Fruit fly (Drosophila melanogaster) whole organism, embryonic: Measurements from ENCODE around the gene CG13377.
A peak's percentile ranks its signal among the peaks of the same experiment; 100 is the strongest.

Source experiments
- Atf3 ChIP-seq: fragments of 200-800 bp; sonication (Bioruptor generic); optimal IDR thresholded peaks from 3 replicates; lab custom pipeline; 2016; ENCODE audit warnings: missing biosample characterization, missing genetic modification characterization
- Atf6 ChIP-seq: fragments of 200-800 bp; sonication (Bioruptor generic); IDR thresholded peaks from 2 replicates; pipeline ENCODE4 v1.3.6; 2022; ENCODE audit warnings: missing biosample characterization, missing genetic modification characterization
- CG10543 ChIP-seq: fragments of 200-800 bp; sonication (Bioruptor generic); optimal IDR thresholded peaks from 3 replicates; lab custom pipeline; 2017; ENCODE audit warnings: missing biosample characterization, mild to moderate bottlenecking, missing genetic modification characterization, moderate library complexity
- CG10565 ChIP-seq: fragments of 200-800 bp; sonication (Bioruptor generic); optimal IDR thresholded peaks from 3 replicates; lab custom pipeline; 2016; ENCODE audit warnings: missing biosample characterization, mild to moderate bottlenecking, missing genetic modification characterization
- CG10979 ChIP-seq: fragments of 200-800 bp; sonication (Bioruptor generic); optimal IDR thresholded peaks from 2 replicates; lab custom pipeline; 2018; ENCODE audit warnings: missing biosample characterization, mild to moderate bottlenecking, missing genetic modification characterization, moderate library complexity
- CG12659 ChIP-seq: fragments of 200-800 bp; sonication (Bioruptor generic); optimal IDR thresholded peaks from 3 replicates; lab custom pipeline; 2017; ENCODE audit warnings: mild to moderate bottlenecking, missing biosample characterization, missing genetic modification reagents, missing genetic modification characterization
- CG12942 ChIP-seq: fragments of 200-800 bp; sonication (Bioruptor generic); optimal IDR thresholded peaks from 3 replicates; lab custom pipeline; 2016; ENCODE audit warnings: missing biosample characterization, missing genetic modification characterization
- CG13424 ChIP-seq: fragments of 200-800 bp; sonication (Bioruptor generic); optimal IDR thresholded peaks from 2 replicates; lab custom pipeline; 2019; ENCODE audit warnings: missing biosample characterization, mild to moderate bottlenecking, missing genetic modification characterization, moderate library complexity
- CG17385 ChIP-seq: fragments of 200-800 bp; sonication (Bioruptor generic); optimal IDR thresholded peaks from 3 replicates; lab custom pipeline; 2018; ENCODE audit warnings: missing biosample characterization, mild to moderate bottlenecking, missing genetic modification characterization
- CG17829 ChIP-seq: fragments of 200-800 bp; optimal IDR thresholded peaks from 2 replicates; lab custom pipeline; 2019; ENCODE audit warnings: missing biosample characterization, mild to moderate bottlenecking, missing genetic modification characterization, moderate library complexity
- CG2712 ChIP-seq: fragments of 200-800 bp; optimal IDR thresholded peaks from 3 replicates; lab custom pipeline; 2019; ENCODE audit warnings: missing biosample characterization, mild to moderate bottlenecking, missing genetic modification characterization, moderate library complexity
- CG4617 ChIP-seq: fragments of 200-800 bp; sonication (Bioruptor generic); optimal IDR thresholded peaks from 3 replicates; lab custom pipeline; 2016; ENCODE audit warnings: missing biosample characterization, missing genetic modification characterization, borderline replicate concordance
- CG5953 ChIP-seq: fragments of 200-800 bp; sonication (Bioruptor generic); IDR thresholded peaks from 2 replicates; pipeline ENCODE4 v1.3.6; 2022; ENCODE audit warnings: missing biosample characterization, missing genetic modification characterization
- CG7556 ChIP-seq: fragments of 200-800 bp; sonication (Bioruptor generic); optimal IDR thresholded peaks from 2 replicates; lab custom pipeline; 2017; ENCODE audit warnings: missing biosample characterization, mild to moderate bottlenecking, missing genetic modification characterization
- CG8478 ChIP-seq: fragments of >200 bp; optimal IDR thresholded peaks from 2 replicates; lab custom pipeline; 2018
- CG9609 ChIP-seq: fragments of 200-800 bp; sonication (Bioruptor generic); optimal IDR thresholded peaks from 3 replicates; lab custom pipeline; 2016; ENCODE audit warnings: missing biosample characterization, missing genetic modification characterization
- Dip2 ChIP-seq: fragments of 200-800 bp; sonication (Bioruptor generic); IDR thresholded peaks from 2 replicates; pipeline ENCODE4 v1.3.6; 2022; ENCODE audit warnings: missing biosample characterization, missing genetic modification characterization
- H2.0 ChIP-seq: fragments of 200-800 bp; sonication (Bioruptor generic); IDR thresholded peaks from 2 replicates; pipeline ENCODE4 v1.3.6; 2022; ENCODE audit warnings: missing biosample characterization, missing genetic modification characterization
- HHEX ChIP-seq: fragments of 200-800 bp; sonication (Bioruptor generic); optimal IDR thresholded peaks from 3 replicates; lab custom pipeline; 2017; ENCODE audit warnings: missing biosample characterization, mild to moderate bottlenecking, missing genetic modification characterization, missing genetic modification reagents
- HLH4C ChIP-seq: fragments of 200-800 bp; sonication (Bioruptor generic); IDR thresholded peaks from 3 replicates; pipeline ENCODE4 v1.3.6; 2022; ENCODE audit warnings: missing biosample characterization, missing genetic modification characterization; ENCODE audit not compliant: partially characterized antibody
- Xrp1 ChIP-seq: fragments of 200-800 bp; sonication (Bioruptor generic); IDR thresholded peaks from 2 replicates; pipeline ENCODE4 v1.3.6; 2022; ENCODE audit warnings: missing biosample characterization, missing genetic modification characterization
- abd-A ChIP-seq: fragments of 200-800 bp; sonication (Bioruptor generic); optimal IDR thresholded peaks from 3 replicates; lab custom pipeline; 2019; ENCODE audit warnings: missing biosample characterization, mild to moderate bottlenecking, missing genetic modification characterization, moderate library complexity
- bsh ChIP-seq, 2 experiments: fragments of 200-800 bp; sonication (Bioruptor generic); optimal IDR thresholded peaks; 2 replicates each; lab custom pipeline; 2017 to 2018; ENCODE audit warnings: mild to moderate bottlenecking in 2 of 2, missing biosample characterization in 2 of 2, missing genetic modification characterization in 2 of 2, moderate library complexity in 1 of 2
- chinmo ChIP-seq: fragments of 200-800 bp; sonication (Bioruptor generic); IDR thresholded peaks from 4 replicates; pipeline ENCODE4 v1.3.6; 2022; ENCODE audit warnings: missing biosample characterization, missing genetic modification characterization; ENCODE audit not compliant: partially characterized antibody
- chn ChIP-seq: fragments of 200-800 bp; sonication (Bioruptor generic); optimal IDR thresholded peaks from 2 replicates; lab custom pipeline; 2016; ENCODE audit warnings: missing biosample characterization, missing genetic modification characterization
- disco-r ChIP-seq: fragments of 200-800 bp; sonication (Bioruptor generic); optimal IDR thresholded peaks from 2 replicates; lab custom pipeline; 2016; ENCODE audit warnings: missing biosample characterization, missing genetic modification characterization
- dpn ChIP-seq, 2 experiments: fragments of 200-800 bp; sonication (Bioruptor generic); optimal IDR thresholded peaks; 3 replicates each; lab custom pipeline; 2016; ENCODE audit warnings: missing biosample characterization in 2 of 2, missing genetic modification characterization in 2 of 2
- esg ChIP-seq: fragments of 200-800 bp; sonication (Bioruptor generic); conservative IDR thresholded peaks from 2 replicates; pipeline ENCODE4 v1.3.6; 2022; ENCODE audit warnings: missing biosample characterization, missing genetic modification characterization
- gem ChIP-seq: fragments of 200-800 bp; sonication (Bioruptor generic); optimal IDR thresholded peaks from 2 replicates; lab custom pipeline; 2019; ENCODE audit warnings: missing biosample characterization, mild to moderate bottlenecking, missing genetic modification characterization, moderate library complexity
- hkb ChIP-seq, 2 experiments: fragments of 200-800 bp in 1 of 2; fragments of >200 bp in 1 of 2; sonication (Bioruptor generic) in 1 of 2; IDR thresholded peaks in 1 of 2; optimal IDR thresholded peaks in 1 of 2; 2 replicates each; pipeline versions ENCODE4 v1.3.6 to Lab custom; 2017 to 2022; ENCODE audit warnings: missing biosample characterization in 1 of 2, missing genetic modification characterization in 1 of 2
- kni ChIP-seq: fragments of 200-800 bp; sonication (Bioruptor generic); optimal IDR thresholded peaks from 3 replicates; lab custom pipeline; 2017; ENCODE audit warnings: mild to moderate bottlenecking, missing biosample characterization, missing genetic modification reagents, missing genetic modification characterization
- lab ChIP-seq: fragments of 200-800 bp; sonication (Bioruptor generic); optimal IDR thresholded peaks from 3 replicates; lab custom pipeline; 2017; ENCODE audit warnings: missing biosample characterization, missing genetic modification characterization, mild to moderate bottlenecking, moderate library complexity, missing genetic modification reagents
- lov ChIP-seq, 2 experiments: fragments of 200-800 bp in 1 of 2; fragments of >200 bp in 1 of 2; sonication (Bioruptor generic) in 1 of 2; IDR thresholded peaks in 1 of 2; optimal IDR thresholded peaks in 1 of 2; 2 replicates in 1 of 2; 3 replicates in 1 of 2; pipeline versions ENCODE4 v1.3.6 to Lab custom; 2017 to 2022; ENCODE audit warnings: missing biosample characterization in 1 of 2, missing genetic modification characterization in 1 of 2
- prd ChIP-seq, 3 experiments: fragments of >200 bp in 2 of 3; fragments of 200-800 bp in 1 of 3; sonication (Bioruptor generic) in 1 of 3; optimal IDR thresholded peaks in 2 of 3; IDR thresholded peaks in 1 of 3; 2 replicates in 2 of 3; 3 replicates in 1 of 3; pipeline versions ENCODE4 v1.3.6 to Lab custom; 2017 to 2022; ENCODE audit warnings: missing biosample characterization in 1 of 3, missing genetic modification characterization in 1 of 3
- pzg ChIP-seq: fragments of 200-800 bp; sonication (Bioruptor generic); optimal IDR thresholded peaks from 3 replicates; lab custom pipeline; 2018; ENCODE audit warnings: missing biosample characterization, mild to moderate bottlenecking, missing genetic modification characterization, moderate library complexity
- ranshi ChIP-seq: fragments of 200-800 bp; sonication (Bioruptor generic); IDR thresholded peaks from 2 replicates; pipeline ENCODE4 v1.3.6; 2022; ENCODE audit warnings: missing biosample characterization, missing genetic modification characterization
- sc ChIP-seq, 3 experiments: fragments of >200 bp in 2 of 3; fragments of 200-800 bp in 1 of 3; sonication (Bioruptor generic) in 1 of 3; optimal IDR thresholded peaks; 2 replicates in 2 of 3; 3 replicates in 1 of 3; lab custom pipeline; 2017; ENCODE audit warnings: mild to moderate bottlenecking in 1 of 3, missing biosample characterization in 1 of 3, missing genetic modification characterization in 1 of 3, missing genetic modification reagents in 1 of 3
- schlank ChIP-seq: fragments of 200-800 bp; sonication (Bioruptor generic); optimal IDR thresholded peaks from 2 replicates; lab custom pipeline; 2018; ENCODE audit warnings: missing biosample characterization, mild to moderate bottlenecking, missing genetic modification characterization
- sens ChIP-seq: fragments of 200-800 bp; sonication (Bioruptor generic); peaks from one replicate; lab custom pipeline; 2016; ENCODE audit warnings: missing biosample characterization, missing genetic modification characterization
- sim ChIP-seq: fragments of 200-800 bp; sonication (Bioruptor generic); IDR thresholded peaks from 2 replicates; pipeline ENCODE4 v1.3.6; 2022; ENCODE audit warnings: missing biosample characterization, missing genetic modification characterization
- so ChIP-seq: fragments of 200-800 bp; sonication (Bioruptor generic); IDR thresholded peaks from 3 replicates; pipeline ENCODE4 v1.3.6; 2022; ENCODE audit warnings: missing biosample characterization, missing genetic modification characterization
- sqz ChIP-seq: fragments of 200-800 bp; sonication (Bioruptor generic); optimal IDR thresholded peaks from 3 replicates; lab custom pipeline; 2018; ENCODE audit warnings: missing biosample characterization, mild to moderate bottlenecking, missing genetic modification characterization
- tx ChIP-seq: fragments of 200-800 bp; sonication (Bioruptor generic); optimal IDR thresholded peaks from 2 replicates; lab custom pipeline; 2016; ENCODE audit warnings: missing biosample characterization, missing genetic modification characterization
- unpg ChIP-seq: fragments of 200-800 bp; sonication (Bioruptor generic); optimal IDR thresholded peaks from 3 replicates; lab custom pipeline; 2018; ENCODE audit warnings: missing biosample characterization, mild to moderate bottlenecking, missing genetic modification characterization, moderate library complexity
- vvl ChIP-seq: fragments of 200-800 bp; sonication (Bioruptor generic); IDR thresholded peaks from 2 replicates; pipeline ENCODE4 v1.3.6; 2022; ENCODE audit warnings: missing biosample characterization, missing genetic modification characterization
- z ChIP-seq: fragments of 200-800 bp; sonication (Bioruptor generic); IDR thresholded peaks from 3 replicates; pipeline ENCODE4 v1.3.6; 2022; ENCODE audit warnings: missing biosample characterization, missing genetic modification characterization

CG13377 gene

dm6 chrX:263728-264344 is at the start of gene CG13377:
Gene CG13377, minus strand, starts transcription at chrX:263999.
- TF ChIP-seq sqz (GFP tag; lab: Kevin White, UChicago) (peak; percentile 25), bsh (GFP tag; optimal IDR thresholded peaks at IDR 0.05; lab: Kevin White, UChicago) (peak in 1 of 2 experiments; percentile 40), Atf3 (GFP tag; lab: Kevin White, UChicago) (no peak), HLH4C (GFP tag; lab: Robert Waterston, UW) (no peak), sc (optimal IDR thresholded peaks at IDR 0.05; lab: Kevin White, UChicago) (no peak), sc (GFP tag; optimal IDR thresholded peaks at IDR 0.05; lab: Kevin White, UChicago) (no peak), dpn (GFP tag; optimal IDR thresholded peaks at IDR 0.05; lab: Kevin White, UChicago) (peak in 1 of 2 experiments; percentile 29), chinmo (GFP tag; lab: Robert Waterston, UW) (0 out of 4 replicates have a peak, but pooled peaks have one; percentile 49), sim (GFP tag; lab: Robert Waterston, UW) (no peak), z (GFP tag; lab: Robert Waterston, UW) (no peak), H2.0 (GFP tag; lab: Robert Waterston, UW) (peak; percentile 27; the same call in 1 of the 2 replicates), chn (GFP tag; lab: Kevin White, UChicago) (no peak), CG13424 (tag; lab: Kevin White, UChicago) (peak; percentile 33), CG12659 (peak; percentile 8), ranshi (peak; percentile 48; the same call in 1 of the 2 replicates), CG10565 (GFP tag; lab: Kevin White, UChicago) (no peak), schlank (tag; lab: Kevin White, UChicago) (no peak), CG17385 (GFP tag; lab: Kevin White, UChicago) (peak; percentile 22), unpg (peak; percentile 50), CG8478 (lab: Kevin White, UChicago) (no peak), esg (peak; percentile 27; the same call in 1 of the 2 replicates), Dip2 (GFP tag; lab: Robert Waterston, UW) (no peak), Atf6 (GFP tag; lab: Robert Waterston, UW) (peak; percentile 27; the same call in 1 of the 2 replicates), lov (optimal IDR thresholded peaks at IDR 0.05; lab: Kevin White, UChicago) (no peak), lov (GFP tag; IDR thresholded peaks at IDR 0.05; lab: Robert Waterston, UW) (no peak), sens (peak; percentile 88), so (GFP tag; lab: Robert Waterston, UW) (0 out of 3 replicates have a peak, but pooled peaks have one; percentile 17), CG10543 (GFP tag; lab: Kevin White, UChicago) (peak; percentile 43), lab (GFP tag; lab: Kevin White, UChicago) (peak; percentile 46), CG17829 (tag; lab: Kevin White, UChicago) (peak; percentile 11), Xrp1 (peak; percentile 57; the same call in 1 of the 2 replicates), disco-r (GFP tag; lab: Kevin White, UChicago) (no peak), gem (tag; lab: Kevin White, UChicago) (peak; percentile 54), CG2712 (tag; lab: Kevin White, UChicago) (peak; percentile 46), prd (optimal IDR thresholded peaks at IDR 0.05; lab: Kevin White, UChicago) (no peak), prd (GFP tag; IDR thresholded peaks at IDR 0.05; lab: Robert Waterston, UW) (peak; percentile 41; the same call in 1 of the 3 replicates), vvl (GFP tag; lab: Robert Waterston, UW) (0 out of 2 replicates have a peak, but pooled peaks have one; percentile 17), tx (GFP tag; lab: Kevin White, UChicago) (no peak), abd-A (tag; lab: Kevin White, UChicago) (peak; percentile 41), CG5953 (GFP tag; lab: Robert Waterston, UW) (0 out of 2 replicates have a peak, but pooled peaks have one; percentile 11), kni (GFP tag; lab: Kevin White, UChicago) (no peak), CG9609 (GFP tag; lab: Kevin White, UChicago) (no peak), CG4617 (GFP tag; lab: Kevin White, UChicago) (no peak), CG10979 (tag; lab: Kevin White, UChicago) (peak; percentile 25), HHEX (GFP tag; lab: Kevin White, UChicago) (peak; percentile 9), CG7556 (peak; percentile 16), pzg (GFP tag; lab: Kevin White, UChicago) (no peak), CG12942 (no peak), hkb (optimal IDR thresholded peaks at IDR 0.05; lab: Kevin White, UChicago) (no peak), hkb (GFP tag; IDR thresholded peaks at IDR 0.05; lab: Robert Waterston, UW) (peak; percentile 67; the same call in 1 of the 2 replicates)
